Fruit fly (Drosophila melanogaster) whole organism, embryonic: ENCODE results near the gene Mtpalpha.
A peak's percentile ranks its signal among the peaks of the same experiment; 100 is the strongest.

Experiments used
- Aef1 ChIP-seq: fragments of 200-800 bp; sonication (Bioruptor generic); IDR thresholded peaks from 3 replicates; pipeline ENCODE4 v1.3.6; 2022; ENCODE audit warnings: missing biosample characterization, missing genetic modification characterization
- Awh ChIP-seq: fragments of 200-800 bp; sonication (Bioruptor generic); IDR thresholded peaks from 2 replicates; pipeline ENCODE4, ENCODE4 v1.3.6; 2022; ENCODE audit warnings: missing biosample characterization, missing genetic modification characterization
- B-H2 ChIP-seq: fragments of 200-800 bp; sonication (Bioruptor generic); optimal IDR thresholded peaks from 2 replicates; lab custom pipeline; 2018; ENCODE audit warnings: missing biosample characterization, mild to moderate bottlenecking, missing genetic modification characterization
- CG11398 ChIP-seq: fragments of 200-800 bp; sonication (Bioruptor generic); optimal IDR thresholded peaks from 2 replicates; lab custom pipeline; 2016; ENCODE audit warnings: missing biosample characterization, missing genetic modification characterization
- CG11504 ChIP-seq: fragments of 200-800 bp; sonication (Bioruptor generic); optimal IDR thresholded peaks from 3 replicates; lab custom pipeline; 2019; ENCODE audit warnings: missing biosample characterization, mild to moderate bottlenecking, missing genetic modification characterization, moderate library complexity
- CG11696 ChIP-seq: fragments of 200-800 bp; sonication (Bioruptor generic); IDR thresholded peaks from 2 replicates; pipeline ENCODE4 v1.3.6; 2022; ENCODE audit warnings: missing biosample characterization, missing genetic modification characterization
- CG11723 ChIP-seq: fragments of 200-800 bp; sonication (Bioruptor generic); optimal IDR thresholded peaks from 2 replicates; lab custom pipeline; 2017; ENCODE audit warnings: missing biosample characterization, mild to moderate bottlenecking, missing genetic modification characterization
- CG12744 ChIP-seq: fragments of 200-800 bp; sonication (Bioruptor generic); optimal IDR thresholded peaks from 2 replicates; lab custom pipeline; 2016; ENCODE audit warnings: missing biosample characterization, missing genetic modification characterization
- CG13296 ChIP-seq: fragments of 200-800 bp; sonication (Bioruptor generic); optimal IDR thresholded peaks from 3 replicates; lab custom pipeline; 2018; ENCODE audit warnings: missing biosample characterization, mild to moderate bottlenecking, missing genetic modification characterization
- CG14667 ChIP-seq: fragments of 200-800 bp; sonication (Bioruptor generic); IDR thresholded peaks from 2 replicates; pipeline ENCODE4 v1.3.6; 2022; ENCODE audit warnings: missing biosample characterization, missing genetic modification characterization
- CG1603 ChIP-seq: fragments of 200-800 bp; sonication (Bioruptor generic); optimal IDR thresholded peaks from 2 replicates; lab custom pipeline; 2019; ENCODE audit warnings: missing biosample characterization, mild to moderate bottlenecking, missing genetic modification characterization, moderate library complexity
- CG18599 ChIP-seq: fragments of 200-800 bp; sonication (Bioruptor generic); optimal IDR thresholded peaks from 3 replicates; lab custom pipeline; 2017; ENCODE audit warnings: missing biosample characterization, missing genetic modification characterization, mild to moderate bottlenecking, moderate library complexity, missing genetic modification reagents
- CG30431 ChIP-seq: fragments of 200-800 bp; sonication (Bioruptor generic); optimal IDR thresholded peaks from 2 replicates; lab custom pipeline; 2017; ENCODE audit warnings: missing biosample characterization, missing genetic modification characterization
- CG3407 ChIP-seq: fragments of 200-800 bp; sonication (Bioruptor generic); optimal IDR thresholded peaks from 2 replicates; lab custom pipeline; 2018; ENCODE audit warnings: missing biosample characterization, mild to moderate bottlenecking, missing genetic modification characterization
- CG34422 ChIP-seq: fragments of 200-800 bp; sonication (Bioruptor generic); IDR thresholded peaks from 3 replicates; pipeline ENCODE4 v1.3.6; 2022; ENCODE audit warnings: missing biosample characterization, missing genetic modification characterization
- CG4404 ChIP-seq: fragments of 200-800 bp; sonication (Bioruptor generic); IDR thresholded peaks from 2 replicates; pipeline ENCODE4 v1.3.6; 2022; ENCODE audit warnings: missing biosample characterization, missing genetic modification characterization
- CG6175 ChIP-seq: fragments of 200-800 bp; sonication (Bioruptor generic); IDR thresholded peaks from 3 replicates; pipeline ENCODE4 v1.3.6; 2022; ENCODE audit warnings: missing biosample characterization, missing genetic modification characterization
- CG6765 ChIP-seq: fragments of 200-800 bp; sonication (Bioruptor generic); optimal IDR thresholded peaks from 3 replicates; lab custom pipeline; 2017; ENCODE audit warnings: missing biosample characterization, mild to moderate bottlenecking, missing genetic modification characterization
- CG6791 ChIP-seq: fragments of 200-800 bp; sonication (Bioruptor generic); IDR thresholded peaks from 3 replicates; pipeline ENCODE4 v1.3.6; 2022; ENCODE audit warnings: missing biosample characterization, missing genetic modification characterization; ENCODE audit not compliant: partially characterized antibody
- CG8478 ChIP-seq: fragments of >200 bp; optimal IDR thresholded peaks from 2 replicates; lab custom pipeline; 2018
- CG8924 ChIP-seq: fragments of 200-800 bp; optimal IDR thresholded peaks from 3 replicates; lab custom pipeline; 2019; ENCODE audit warnings: missing biosample characterization, mild to moderate bottlenecking, missing genetic modification characterization, moderate library complexity
- CG9609 ChIP-seq: fragments of 200-800 bp; sonication (Bioruptor generic); optimal IDR thresholded peaks from 3 replicates; lab custom pipeline; 2016; ENCODE audit warnings: missing biosample characterization, missing genetic modification characterization
- CG9797 ChIP-seq: fragments of 200-800 bp; sonication (Bioruptor generic); optimal IDR thresholded peaks from 3 replicates; lab custom pipeline; 2018; ENCODE audit warnings: missing biosample characterization, mild to moderate bottlenecking, missing genetic modification characterization
- CTCF ChIP-seq: fragments of 200-800 bp; sonication (Bioruptor generic); optimal IDR thresholded peaks from 2 replicates; lab custom pipeline; 2017; ENCODE audit warnings: missing biosample characterization, mild to moderate bottlenecking, missing genetic modification characterization, moderate library complexity
- Deaf1 ChIP-seq: fragments of 200-800 bp; optimal IDR thresholded peaks from 3 replicates; lab custom pipeline; 2019; ENCODE audit warnings: missing biosample characterization, mild to moderate bottlenecking, missing genetic modification characterization, moderate library complexity
- Doc3 ChIP-seq: fragments of 200-800 bp; sonication (Bioruptor generic); IDR thresholded peaks from 3 replicates; pipeline ENCODE4 v1.3.6; 2022; ENCODE audit warnings: missing biosample characterization, missing genetic modification characterization; ENCODE audit not compliant: partially characterized antibody
- Hey ChIP-seq: fragments of 200-800 bp; sonication (Bioruptor generic); optimal IDR thresholded peaks from 3 replicates; lab custom pipeline; 2018; ENCODE audit warnings: missing biosample characterization, mild to moderate bottlenecking, missing genetic modification characterization
- Med ChIP-seq: fragments of 200-800 bp; sonication (Bioruptor generic); peaks from one replicate; lab custom pipeline; 2016; ENCODE audit warnings: missing biosample characterization, missing genetic modification characterization, mild to moderate bottlenecking, inconsistent platforms, moderate library complexity
- Mrtf ChIP-seq: fragments of 200-800 bp; sonication (Bioruptor generic); IDR thresholded peaks from 3 replicates; pipeline ENCODE4 v1.3.6; 2022; ENCODE audit warnings: missing biosample characterization, missing genetic modification characterization
- Nf-YA ChIP-seq: fragments of 200-800 bp; sonication (Bioruptor generic); IDR thresholded peaks from 2 replicates; pipeline ENCODE4 v1.3.6; 2022; ENCODE audit warnings: missing biosample characterization, missing genetic modification characterization
- Nf-YC ChIP-seq: fragments of 200-800 bp; optimal IDR thresholded peaks from 3 replicates; lab custom pipeline; 2019; ENCODE audit warnings: missing biosample characterization, mild to moderate bottlenecking, missing genetic modification characterization, moderate library complexity
- NfI ChIP-seq: fragments of 200-800 bp; sonication (Bioruptor generic); optimal IDR thresholded peaks from 3 replicates; lab custom pipeline; 2018; ENCODE audit warnings: missing biosample characterization, mild to moderate bottlenecking, missing genetic modification characterization, moderate library complexity
- Optix ChIP-seq: fragments of 200-800 bp; sonication (Bioruptor generic); IDR thresholded peaks from 3 replicates; pipeline ENCODE4 v1.3.6; 2022; ENCODE audit warnings: missing biosample characterization, missing genetic modification characterization
- PHDP ChIP-seq: fragments of 200-800 bp; sonication (Bioruptor generic); optimal IDR thresholded peaks from 3 replicates; lab custom pipeline; 2018; ENCODE audit warnings: missing biosample characterization, mild to moderate bottlenecking, missing genetic modification characterization, moderate library complexity
- Pdp1 ChIP-seq, 2 experiments: fragments of 200-800 bp; sonication (Bioruptor generic); optimal IDR thresholded peaks; 3 replicates each; lab custom pipeline; 2016; ENCODE audit warnings: missing biosample characterization in 2 of 2, missing genetic modification characterization in 2 of 2, mild to moderate bottlenecking in 1 of 2, moderate library complexity in 1 of 2
- Vsx1 ChIP-seq: fragments of 200-800 bp; sonication (Bioruptor generic); optimal IDR thresholded peaks from 2 replicates; lab custom pipeline; 2017; ENCODE audit warnings: missing biosample characterization, mild to moderate bottlenecking, missing genetic modification characterization, missing genetic modification reagents
- az2 ChIP-seq: fragments of 200-800 bp; sonication (Bioruptor generic); optimal IDR thresholded peaks from 3 replicates; lab custom pipeline; 2016; ENCODE audit warnings: missing biosample characterization, missing genetic modification characterization
- emc ChIP-seq: fragments of 200-800 bp; sonication (Bioruptor generic); optimal IDR thresholded peaks from 2 replicates; lab custom pipeline; 2016; ENCODE audit warnings: missing biosample characterization, missing genetic modification characterization
- esg ChIP-seq: fragments of 200-800 bp; sonication (Bioruptor generic); conservative IDR thresholded peaks from 2 replicates; pipeline ENCODE4 v1.3.6; 2022; ENCODE audit warnings: missing biosample characterization, missing genetic modification characterization
- fu2 ChIP-seq: fragments of 200-800 bp; sonication (Bioruptor generic); optimal IDR thresholded peaks from 2 replicates; lab custom pipeline; 2016; ENCODE audit warnings: missing biosample characterization, missing genetic modification characterization
- gem ChIP-seq: fragments of 200-800 bp; sonication (Bioruptor generic); optimal IDR thresholded peaks from 2 replicates; lab custom pipeline; 2019; ENCODE audit warnings: missing biosample characterization, mild to moderate bottlenecking, missing genetic modification characterization, moderate library complexity
- grn ChIP-seq: fragments of 200-800 bp; sonication (Bioruptor generic); optimal IDR thresholded peaks from 3 replicates; lab custom pipeline; 2017; ENCODE audit warnings: missing biosample characterization, missing genetic modification characterization
- gsb ChIP-seq: fragments of 200-800 bp; sonication (Bioruptor generic); IDR thresholded peaks from 2 replicates; pipeline ENCODE4 v1.3.6; 2022; ENCODE audit warnings: missing biosample characterization, missing genetic modification characterization
- her ChIP-seq: fragments of 200-800 bp; sonication (Bioruptor generic); optimal IDR thresholded peaks from 2 replicates; lab custom pipeline; 2016; ENCODE audit warnings: missing biosample characterization, missing genetic modification characterization
- lab ChIP-seq: fragments of 200-800 bp; sonication (Bioruptor generic); optimal IDR thresholded peaks from 3 replicates; lab custom pipeline; 2017; ENCODE audit warnings: missing biosample characterization, missing genetic modification characterization, mild to moderate bottlenecking, moderate library complexity, missing genetic modification reagents
- odd ChIP-seq: fragments of 200-800 bp; sonication (Bioruptor generic); optimal IDR thresholded peaks from 2 replicates; lab custom pipeline; 2017; ENCODE audit warnings: missing biosample characterization, mild to moderate bottlenecking, missing genetic modification characterization
- pnt ChIP-seq: fragments of 200-800 bp; sonication (Bioruptor generic); optimal IDR thresholded peaks from 3 replicates; lab custom pipeline; 2016; ENCODE audit warnings: missing biosample characterization, missing genetic modification characterization
- prd ChIP-seq, 3 experiments: fragments of >200 bp in 2 of 3; fragments of 200-800 bp in 1 of 3; sonication (Bioruptor generic) in 1 of 3; optimal IDR thresholded peaks in 2 of 3; IDR thresholded peaks in 1 of 3; 2 replicates in 2 of 3; 3 replicates in 1 of 3; pipeline versions ENCODE4 v1.3.6 to Lab custom; 2017 to 2022; ENCODE audit warnings: missing biosample characterization in 1 of 3, missing genetic modification characterization in 1 of 3
- sd ChIP-seq: fragments of 200-800 bp; sonication (Bioruptor generic); optimal IDR thresholded peaks from 3 replicates; lab custom pipeline; 2018; ENCODE audit warnings: missing biosample characterization, mild to moderate bottlenecking, missing genetic modification characterization, moderate library complexity
- trh ChIP-seq: fragments of 200-800 bp; sonication (Bioruptor generic); optimal IDR thresholded peaks from 2 replicates; lab custom pipeline; 2016; ENCODE audit warnings: missing biosample characterization, missing genetic modification characterization
- z ChIP-seq: fragments of 200-800 bp; sonication (Bioruptor generic); IDR thresholded peaks from 3 replicates; pipeline ENCODE4 v1.3.6; 2022; ENCODE audit warnings: missing biosample characterization, missing genetic modification characterization

The Mtpalpha gene

DNA sequence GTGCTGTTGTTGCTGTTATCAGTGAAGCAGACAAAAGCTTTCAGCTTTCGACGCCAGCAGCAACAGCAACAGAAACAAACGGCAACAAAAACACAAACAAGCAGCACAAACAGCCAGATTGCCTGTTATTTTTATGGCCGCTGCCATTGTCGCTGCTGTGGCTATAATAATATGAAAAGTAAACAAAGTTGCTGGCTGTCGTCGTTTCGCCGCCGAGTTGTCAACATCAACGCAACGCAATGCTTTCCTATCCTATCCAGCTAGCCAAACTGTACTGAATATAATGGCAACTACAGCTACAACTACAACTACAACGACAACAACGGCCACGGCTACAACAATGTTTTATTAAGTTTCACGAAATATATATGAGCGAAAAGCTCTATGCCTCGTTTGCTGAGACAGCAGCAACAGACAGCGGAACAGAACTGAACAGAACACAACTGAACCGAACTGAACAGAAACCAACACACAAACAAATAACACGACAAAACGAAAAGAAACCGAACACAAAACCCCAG is 5.8 kb downstream of the Mtpalpha start (continued):
- TF ChIP-seq esg (GFP tag; lab: Robert Waterston, UW) (no peak), CG30431 (GFP tag; lab: Kevin White, UChicago) (no peak), Hey (tag; lab: Kevin White, UChicago) (no peak), az2 (GFP tag; lab: Kevin White, UChicago) (no peak), CG8478 (lab: Kevin White, UChicago) (no peak), her (GFP tag; lab: Kevin White, UChicago) (peak; percentile 21), fu2 (no peak), CG18599 (peak; percentile 37), Nf-YA (GFP tag; lab: Robert Waterston, UW) (peak; percentile 51; the same call in 1 of the 2 replicates), Nf-YC (tag; lab: Kevin White, UChicago) (peak; percentile 7), lab (peak; percentile 50), CG11723 (GFP tag; lab: Kevin White, UChicago) (peak; percentile 34), pnt (GFP tag; lab: Kevin White, UChicago) (no peak), CG1603 (tag; lab: Kevin White, UChicago) (peak; percentile 37), Vsx1 (GFP tag; lab: Kevin White, UChicago) (no peak), CG8924 (tag; lab: Kevin White, UChicago) (no peak), Mrtf (GFP tag; lab: Robert Waterston, UW) (no peak), trh (GFP tag; lab: Kevin White, UChicago) (no peak), CG13296 (GFP tag; lab: Kevin White, UChicago) (peak; percentile 68), Doc3 (GFP tag; lab: Robert Waterston, UW) (no peak), CG3407 (GFP tag; lab: Kevin White, UChicago) (peak; percentile 38), CG11504 (peak; percentile 84), CG6791 (no peak), CG34422 (GFP tag; lab: Robert Waterston, UW) (peak; percentile 12; the same call in 1 of the 3 replicates), gem (no peak), sd (tag; lab: Kevin White, UChicago) (peak; percentile 59), Deaf1 (tag; lab: Kevin White, UChicago) (peak; percentile 69), B-H2 (GFP tag; lab: Kevin White, UChicago) (peak; percentile 5), CG4404 (GFP tag; lab: Robert Waterston, UW) (no peak), CG12744 (GFP tag; lab: Kevin White, UChicago) (no peak), Pdp1 (GFP tag; optimal IDR thresholded peaks at IDR 0.05; lab: Kevin White, UChicago) (peak in 1 of 2 experiments; percentile 29), Awh (GFP tag; lab: Robert Waterston, UW) (peak; percentile 36; the same call in 1 of the 2 replicates), gsb (GFP tag; lab: Robert Waterston, UW) (0 out of 2 replicates have a peak, but pooled peaks have one; percentile 10), CG6175 (GFP tag; lab: Robert Waterston, UW) (no peak), prd (optimal IDR thresholded peaks at IDR 0.05; lab: Kevin White, UChicago) (no peak), prd (GFP tag; IDR thresholded peaks at IDR 0.05; lab: Robert Waterston, UW) (0 out of 3 replicates have a peak, but pooled peaks have one; percentile 6), CG9609 (no peak), CG11696 (GFP tag; lab: Robert Waterston, UW) (no peak), NfI (GFP tag; lab: Kevin White, UChicago) (no peak), CTCF (GFP tag; lab: Kevin White, UChicago) (peak; percentile 21), PHDP (tag; lab: Kevin White, UChicago) (peak; percentile 55), CG11398 (GFP tag; lab: Kevin White, UChicago) (peak; percentile 27), CG9797 (GFP tag; lab: Kevin White, UChicago) (no peak), emc (GFP tag; lab: Kevin White, UChicago) (no peak), CG6765 (GFP tag; lab: Kevin White, UChicago) (peak; percentile 61), z (GFP tag; lab: Robert Waterston, UW) (no peak), Optix (no peak), odd (peak; percentile 45), grn (GFP tag; lab: Kevin White, UChicago) (no peak), Med (GFP tag; lab: Kevin White, UChicago) (peak; percentile 55), Aef1 (GFP tag; lab: Robert Waterston, UW) (peak; percentile 21; the same call in 1 of the 3 replicates), CG14667 (GFP tag; lab: Robert Waterston, UW) (no peak)
